Worm (Caenorhabditis elegans): ENCODE data around the gene aexr-1.
A peak's percentile ranks its signal among the peaks of the same experiment; 100 is the strongest.

aexr-1 gene

DNA sequence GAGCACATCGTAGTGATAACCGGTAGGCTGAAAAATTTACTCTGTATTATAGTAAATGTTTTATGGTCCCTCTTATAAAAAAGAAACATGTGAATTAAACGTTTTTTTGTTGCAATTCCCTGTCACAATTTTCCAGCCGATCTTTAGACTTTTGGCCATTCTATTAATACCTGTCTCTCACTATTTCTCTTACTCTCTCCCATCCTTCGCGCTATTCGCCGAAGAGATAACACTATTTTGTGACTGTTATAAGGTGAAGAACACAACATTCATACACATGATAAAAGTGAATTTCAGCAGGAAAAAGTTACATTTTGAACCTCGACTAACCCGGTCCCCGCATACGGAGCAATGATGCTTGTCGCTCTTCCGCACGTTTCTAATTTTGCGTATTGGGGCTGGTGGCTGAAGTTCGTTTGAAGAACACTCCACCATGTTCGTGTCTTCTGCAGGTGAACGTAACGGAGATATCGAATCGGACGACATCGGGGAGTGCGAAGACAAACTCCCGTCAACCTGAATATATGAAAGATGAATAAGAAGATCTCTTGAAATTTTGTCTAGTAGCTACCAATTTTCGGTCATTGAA lies 4.0 kb upstream of the aexr-1 start (continued):
- TF ChIP-seq lin-35 (GFP tag; optimal IDR thresholded peaks at IDR 0.05), result peak in 1 of 2 experiments; percentile 52
- TF ChIP-seq rnt-1 (tag; optimal IDR thresholded peaks at IDR 0.05), result no peak
- TF ChIP-seq zag-1 (tag; optimal IDR thresholded peaks at IDR 0.05), result no peak

DNA sequence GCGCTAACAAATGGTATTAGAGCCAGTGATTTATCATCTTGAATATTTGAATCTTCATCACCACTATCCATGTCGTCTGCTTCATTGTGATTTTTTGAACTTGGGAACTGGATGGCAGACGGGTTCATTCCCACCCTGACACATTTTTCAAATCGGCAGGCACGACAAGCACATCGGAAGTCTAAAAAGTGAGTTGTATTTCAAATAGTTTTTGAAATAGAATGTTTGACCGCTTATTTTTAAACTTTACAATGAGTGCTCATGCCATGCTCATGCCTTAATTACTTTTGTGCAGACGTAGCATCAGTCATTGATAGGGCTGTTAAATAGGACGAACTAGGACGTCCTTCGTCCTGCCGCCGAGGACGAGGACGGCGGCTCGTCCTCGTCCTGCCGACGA lies 2.9 kb upstream of the aexr-1 start:
- no peak for TF ChIP-seq nhr-19 (GFP tag; conservative IDR thresholded peaks at IDR 0.05)

DNA sequence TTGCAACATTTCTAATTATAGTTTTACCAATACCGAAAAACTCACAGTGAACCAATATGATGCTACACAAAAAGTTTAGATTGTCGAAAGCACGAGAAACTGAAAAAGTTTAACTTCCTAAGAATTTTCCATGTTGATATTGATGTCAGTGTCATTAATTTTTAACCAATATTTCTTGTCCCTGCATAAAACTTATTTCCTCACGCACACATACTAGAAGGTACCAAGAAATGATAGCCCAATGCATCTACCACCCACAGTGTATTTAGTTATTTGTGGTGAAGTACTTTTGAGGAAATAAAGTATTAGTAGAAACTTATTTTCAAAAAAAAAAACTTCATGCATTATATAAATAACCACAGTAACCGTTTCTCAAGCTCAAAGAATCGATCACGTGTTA lies 3.6 kb downstream of the aexr-1 start, which contains the start of gene aexr-2:
Gene aexr-2 (minus strand): TSS at position 101 of the 400 bp plus-strand sequence.
- TF ChIP-seq lin-13 (GFP tag; optimal IDR thresholded peaks at IDR 0.05), result no peak
- no peak for TF ChIP-seq elt-3 (tag; optimal IDR thresholded peaks at IDR 0.05)
- TF ChIP-seq sup-37 (GFP tag; optimal IDR thresholded peaks at IDR 0.05), result no peak
- TF ChIP-seq nhr-20 (tag; optimal IDR thresholded peaks at IDR 0.05), result no peak
- TF ChIP-seq ces-1 (GFP tag; optimal IDR thresholded peaks at IDR 0.05), result no peak
- no peak for TF ChIP-seq blmp-1 (tag; optimal IDR thresholded peaks at IDR 0.05)
- TF ChIP-seq nhr-19 (GFP tag; conservative IDR thresholded peaks at IDR 0.05), result no peak
- no peak for TF ChIP-seq nhr-84 (tag; optimal IDR thresholded peaks at IDR 0.05)
- no peak for TF ChIP-seq sox-4 (tag; optimal IDR thresholded peaks at IDR 0.05)
- TF ChIP-seq unc-86 (tag; optimal IDR thresholded peaks at IDR 0.05), result no peak
- TF ChIP-seq hlh-4 (tag; optimal IDR thresholded peaks at IDR 0.05), result no peak
- no peak for TF ChIP-seq lin-39 (tag; optimal IDR thresholded peaks at IDR 0.05)
- TF ChIP-seq ceh-82 (tag; optimal IDR thresholded peaks at IDR 0.05), result no peak
- TF ChIP-seq egl-13 (tag; optimal IDR thresholded peaks at IDR 0.05), result no peak
- no peak for TF ChIP-seq isw-1 (GFP tag; IDR thresholded peaks at IDR 0.05)
- TF ChIP-seq ceh-88 (GFP tag; IDR thresholded peaks at IDR 0.05), result no peak
- TF ChIP-seq dpl-1 (GFP tag; optimal IDR thresholded peaks at IDR 0.05), result no peak
- TF ChIP-seq lir-3 (tag; optimal IDR thresholded peaks at IDR 0.05; ENCODE audit: poor library complexity), result no peak
- TF ChIP-seq C16A3.4 (tag; optimal IDR thresholded peaks at IDR 0.05), result no peak

DNA sequence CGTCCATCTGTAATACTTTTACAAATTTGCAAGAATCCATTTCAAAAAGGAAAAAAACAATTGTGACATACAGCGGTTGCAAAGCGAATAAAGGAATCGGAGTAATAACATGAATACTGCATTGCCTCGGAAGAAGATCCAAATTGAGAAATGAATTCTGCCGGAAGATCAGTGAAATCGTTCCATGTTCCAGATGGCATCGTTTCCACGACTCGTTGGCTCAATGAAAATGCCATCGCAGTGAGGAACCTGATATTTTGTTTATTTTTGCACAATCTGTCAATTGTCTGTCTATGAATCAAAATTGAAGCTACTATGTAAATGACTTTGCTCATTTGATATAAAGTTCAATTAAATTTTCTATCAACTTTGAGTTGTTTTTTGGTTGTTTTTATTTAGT lies 4.4 kb downstream of the aexr-1 start:
- TF ChIP-seq skn-1 (tag; optimal IDR thresholded peaks at IDR 0.05), result no peak
- TF ChIP-seq ceh-63 (GFP tag; optimal IDR thresholded peaks at IDR 0.05), result no peak
- no peak for TF ChIP-seq lir-3 (tag; optimal IDR thresholded peaks at IDR 0.05; ENCODE audit: poor library complexity)
- TF ChIP-seq lin-39 (tag; optimal IDR thresholded peaks at IDR 0.05), result no peak
- no peak for TF ChIP-seq lin-14 (GFP tag; optimal IDR thresholded peaks at IDR 0.05)
- no peak for TF ChIP-seq ceh-8 (GFP tag; optimal IDR thresholded peaks at IDR 0.05)
- no peak for TF ChIP-seq hlh-17 (GFP tag; optimal IDR thresholded peaks at IDR 0.05; ENCODE audit: borderline replicate concordance)
- no peak for TF ChIP-seq nhr-71 (tag; optimal IDR thresholded peaks at IDR 0.05)
- TF ChIP-seq pag-3 (tag; optimal IDR thresholded peaks at IDR 0.05; ENCODE audit: borderline replicate concordance, insufficient read depth), result no peak
- no peak for TF ChIP-seq swsn-7 (tag; optimal IDR thresholded peaks at IDR 0.05)
- no peak for TF ChIP-seq vab-15 (tag; optimal IDR thresholded peaks at IDR 0.05)
- TF ChIP-seq snpc-4 (tag; optimal IDR thresholded peaks at IDR 0.05), result no peak
- no peak for TF ChIP-seq xbp-1 (tag; optimal IDR thresholded peaks at IDR 0.05)
- TF ChIP-seq elt-3 (tag; optimal IDR thresholded peaks at IDR 0.05), result no peak
- TF ChIP-seq pax-3 (tag; optimal IDR thresholded peaks at IDR 0.05), result no peak
- no peak for TF ChIP-seq ces-1 (GFP tag; optimal IDR thresholded peaks at IDR 0.05)
- TF ChIP-seq nhr-77 (tag; optimal IDR thresholded peaks at IDR 0.05), result no peak
- no peak for TF ChIP-seq efl-1 (optimal IDR thresholded peaks at IDR 0.05)
- TF ChIP-seq efl-1 (GFP tag; optimal IDR thresholded peaks at IDR 0.05 in 1 of 2), result no peak
- no peak for TF ChIP-seq unc-98 (GFP tag; IDR thresholded peaks at IDR 0.05)
- no peak for TF ChIP-seq nhr-11 (tag; optimal IDR thresholded peaks at IDR 0.05)
